Fruit fly (Drosophila melanogaster) whole organism, embryonic: ENCODE measurements around the gene CG42827.

Experiments
- Atf3 ChIP-seq: fragments of 200-800 bp; sonication (Bioruptor generic); optimal IDR thresholded peaks from 3 replicates; lab custom pipeline; 2016; ENCODE audit warnings: missing biosample characterization, missing genetic modification characterization
- Atf6 ChIP-seq: fragments of 200-800 bp; sonication (Bioruptor generic); IDR thresholded peaks from 2 replicates; pipeline ENCODE4 v1.3.6; 2022; ENCODE audit warnings: missing biosample characterization, missing genetic modification characterization
- BtbVII ChIP-seq: fragments of 200-800 bp; sonication (Bioruptor generic); optimal IDR thresholded peaks from 3 replicates; lab custom pipeline; 2017; ENCODE audit warnings: missing biosample characterization, mild to moderate bottlenecking, missing genetic modification characterization
- CG10274 ChIP-seq: fragments of 200-800 bp; sonication (Bioruptor generic); optimal IDR thresholded peaks from 3 replicates; lab custom pipeline; 2017; ENCODE audit warnings: missing biosample characterization, mild to moderate bottlenecking, missing genetic modification characterization
- CG10462 ChIP-seq: fragments of 200-800 bp; sonication (Bioruptor generic); optimal IDR thresholded peaks from 2 replicates; lab custom pipeline; 2016; ENCODE audit warnings: missing biosample characterization, missing genetic modification characterization
- CG10654 ChIP-seq: fragments of 200-800 bp; sonication (Bioruptor generic); optimal IDR thresholded peaks from 2 replicates; lab custom pipeline; 2016; ENCODE audit warnings: missing biosample characterization, missing genetic modification characterization
- CG11398 ChIP-seq: fragments of 200-800 bp; sonication (Bioruptor generic); optimal IDR thresholded peaks from 2 replicates; lab custom pipeline; 2016; ENCODE audit warnings: missing biosample characterization, missing genetic modification characterization
- CG11696 ChIP-seq: fragments of 200-800 bp; sonication (Bioruptor generic); IDR thresholded peaks from 2 replicates; pipeline ENCODE4 v1.3.6; 2022; ENCODE audit warnings: missing biosample characterization, missing genetic modification characterization
- CG12744 ChIP-seq: fragments of 200-800 bp; sonication (Bioruptor generic); optimal IDR thresholded peaks from 2 replicates; lab custom pipeline; 2016; ENCODE audit warnings: missing biosample characterization, missing genetic modification characterization
- CG13287 ChIP-seq: fragments of 200-800 bp; sonication (Bioruptor generic); IDR thresholded peaks from 2 replicates; pipeline ENCODE4 v1.3.6; 2022; ENCODE audit warnings: missing biosample characterization, missing genetic modification characterization; ENCODE audit not compliant: partially characterized antibody
- CG13624 ChIP-seq: fragments of 200-800 bp; sonication (Bioruptor generic); optimal IDR thresholded peaks from 2 replicates; lab custom pipeline; 2016; ENCODE audit warnings: missing biosample characterization, missing genetic modification characterization
- CG13894 ChIP-seq: fragments of 200-800 bp; sonication (Bioruptor generic); optimal IDR thresholded peaks from 3 replicates; lab custom pipeline; 2018; ENCODE audit warnings: missing biosample characterization, mild to moderate bottlenecking, missing genetic modification characterization, moderate library complexity
- CG14014 ChIP-seq: fragments of 200-800 bp; sonication (Bioruptor generic); IDR thresholded peaks from 2 replicates; pipeline ENCODE4 v1.3.6; 2022; ENCODE audit warnings: missing biosample characterization, missing genetic modification characterization
- CG1602 ChIP-seq: fragments of 200-800 bp; sonication (Bioruptor generic); optimal IDR thresholded peaks from 3 replicates; lab custom pipeline; 2016; ENCODE audit warnings: missing biosample characterization, missing genetic modification characterization
- CG17186 ChIP-seq: fragments of 200-800 bp; sonication (Bioruptor generic); optimal IDR thresholded peaks from 3 replicates; lab custom pipeline; 2017; ENCODE audit warnings: missing biosample characterization, missing genetic modification reagents, missing genetic modification characterization
- CG17359 ChIP-seq: fragments of 200-800 bp; sonication (Bioruptor generic); optimal IDR thresholded peaks from 3 replicates; lab custom pipeline; 2018; ENCODE audit warnings: missing biosample characterization, mild to moderate bottlenecking, missing genetic modification characterization, moderate library complexity
- CG17385 ChIP-seq: fragments of 200-800 bp; sonication (Bioruptor generic); optimal IDR thresholded peaks from 3 replicates; lab custom pipeline; 2018; ENCODE audit warnings: missing biosample characterization, mild to moderate bottlenecking, missing genetic modification characterization
- CG18476 ChIP-seq: fragments of 200-800 bp; sonication (Bioruptor generic); optimal IDR thresholded peaks from 2 replicates; lab custom pipeline; 2016; ENCODE audit warnings: missing biosample characterization, mild to moderate bottlenecking, missing genetic modification characterization
- CG2202 ChIP-seq: fragments of 200-800 bp; sonication (Bioruptor generic); optimal IDR thresholded peaks from 2 replicates; lab custom pipeline; 2018; ENCODE audit warnings: missing biosample characterization, mild to moderate bottlenecking, missing genetic modification characterization
- CG3281 ChIP-seq: fragments of 200-800 bp; sonication (Bioruptor generic); optimal IDR thresholded peaks from 3 replicates; lab custom pipeline; 2017; ENCODE audit warnings: missing biosample characterization, mild to moderate bottlenecking, missing genetic modification characterization
- CG3726 ChIP-seq: fragments of 200-800 bp; sonication (Bioruptor generic); IDR thresholded peaks from 3 replicates; pipeline ENCODE4, ENCODE4 v1.3.6; 2022; ENCODE audit warnings: missing biosample characterization, missing genetic modification characterization
- CG6254 ChIP-seq: fragments of 200-800 bp; sonication (Bioruptor generic); optimal IDR thresholded peaks from 3 replicates; lab custom pipeline; 2017; ENCODE audit warnings: mild to moderate bottlenecking, missing biosample characterization, missing genetic modification reagents, missing genetic modification characterization
- CG7928 ChIP-seq: fragments of 200-800 bp; sonication (Bioruptor generic); optimal IDR thresholded peaks from 2 replicates; lab custom pipeline; 2017; ENCODE audit warnings: missing biosample characterization, mild to moderate bottlenecking, missing genetic modification characterization
- CG9437 ChIP-seq: fragments of 200-800 bp; sonication (Bioruptor generic); optimal IDR thresholded peaks from 2 replicates; lab custom pipeline; 2018; ENCODE audit warnings: missing biosample characterization, mild to moderate bottlenecking, missing genetic modification characterization
- D19B ChIP-seq: fragments of 200-800 bp; sonication (Bioruptor generic); optimal IDR thresholded peaks from 2 replicates; lab custom pipeline; 2017; ENCODE audit warnings: missing biosample characterization, mild to moderate bottlenecking, missing genetic modification characterization
- Dll ChIP-seq: fragments of 200-800 bp; sonication (Bioruptor generic); IDR thresholded peaks from 4 replicates; pipeline ENCODE4 v1.3.6; 2022; ENCODE audit warnings: missing biosample characterization, missing genetic modification characterization; ENCODE audit not compliant: partially characterized antibody
- Elba2 ChIP-seq: fragments of 200-800 bp; sonication (Bioruptor generic); optimal IDR thresholded peaks from 3 replicates; lab custom pipeline; 2016; ENCODE audit warnings: missing biosample characterization, missing genetic modification characterization
- Gug ChIP-seq: fragments of 200-800 bp; sonication (Bioruptor generic); IDR thresholded peaks from 4 replicates; pipeline ENCODE4 v1.3.6; 2022; ENCODE audit warnings: missing biosample characterization, missing genetic modification characterization
- HLH4C ChIP-seq: fragments of 200-800 bp; sonication (Bioruptor generic); IDR thresholded peaks from 3 replicates; pipeline ENCODE4 v1.3.6; 2022; ENCODE audit warnings: missing biosample characterization, missing genetic modification characterization; ENCODE audit not compliant: partially characterized antibody
- Hand ChIP-seq: fragments of 200-800 bp; sonication (Bioruptor generic); optimal IDR thresholded peaks from 2 replicates; lab custom pipeline; 2017; ENCODE audit warnings: mild to moderate bottlenecking, missing biosample characterization, missing genetic modification reagents, missing genetic modification characterization
- NC2β ChIP-seq: fragments of 200-800 bp; sonication (Bioruptor generic); optimal IDR thresholded peaks from 2 replicates; lab custom pipeline; 2016; ENCODE audit warnings: missing biosample characterization, missing genetic modification characterization
- NfI ChIP-seq: fragments of 200-800 bp; sonication (Bioruptor generic); optimal IDR thresholded peaks from 3 replicates; lab custom pipeline; 2018; ENCODE audit warnings: missing biosample characterization, mild to moderate bottlenecking, missing genetic modification characterization, moderate library complexity
- al ChIP-seq: fragments of 200-800 bp; sonication (Bioruptor generic); IDR thresholded peaks from 2 replicates; pipeline ENCODE4 v1.3.6; 2022; ENCODE audit warnings: missing biosample characterization, missing genetic modification characterization
- cas ChIP-seq: fragments of 200-800 bp; sonication (Bioruptor generic); IDR thresholded peaks from 2 replicates; pipeline ENCODE4 v1.3.6; 2022; ENCODE audit warnings: missing biosample characterization, missing genetic modification characterization
- chn ChIP-seq: fragments of 200-800 bp; sonication (Bioruptor generic); optimal IDR thresholded peaks from 2 replicates; lab custom pipeline; 2016; ENCODE audit warnings: missing biosample characterization, missing genetic modification characterization
- ci ChIP-seq: fragments of 200-800 bp; sonication (Bioruptor generic); IDR thresholded peaks from 3 replicates; pipeline ENCODE4 v1.3.6; 2022; ENCODE audit warnings: missing biosample characterization, missing genetic modification characterization
- crc ChIP-seq: fragments of 200-800 bp; sonication (Bioruptor generic); optimal IDR thresholded peaks from 2 replicates; lab custom pipeline; 2016; ENCODE audit warnings: missing biosample characterization, missing genetic modification characterization
- da ChIP-seq: fragments of 200-800 bp; sonication (Bioruptor generic); optimal IDR thresholded peaks from 2 replicates; lab custom pipeline; 2016; ENCODE audit warnings: missing biosample characterization, missing genetic modification characterization
- en ChIP-seq: fragments of 200-800 bp; sonication (Bioruptor generic); optimal IDR thresholded peaks from 2 replicates; lab custom pipeline; 2016; ENCODE audit warnings: missing biosample characterization, missing genetic modification characterization
- gem ChIP-seq: fragments of 200-800 bp; sonication (Bioruptor generic); optimal IDR thresholded peaks from 2 replicates; lab custom pipeline; 2019; ENCODE audit warnings: missing biosample characterization, mild to moderate bottlenecking, missing genetic modification characterization, moderate library complexity
- hbn ChIP-seq: fragments of 200-800 bp; sonication (Bioruptor generic); IDR thresholded peaks from 2 replicates; pipeline ENCODE4 v1.3.6; 2022; ENCODE audit warnings: missing biosample characterization, missing genetic modification characterization; ENCODE audit not compliant: partially characterized antibody
- knrl ChIP-seq: fragments of 200-800 bp; sonication (Bioruptor generic); IDR thresholded peaks from 3 replicates; pipeline ENCODE4 v1.3.6; 2022; ENCODE audit warnings: missing biosample characterization, missing genetic modification characterization; ENCODE audit not compliant: partially characterized antibody
- lilli ChIP-seq: fragments of 200-800 bp; sonication (Bioruptor generic); optimal IDR thresholded peaks from 3 replicates; lab custom pipeline; 2016; ENCODE audit warnings: missing biosample characterization, missing genetic modification characterization
- oc ChIP-seq: fragments of 200-800 bp; sonication (Bioruptor generic); optimal IDR thresholded peaks from 2 replicates; lab custom pipeline; 2018; ENCODE audit warnings: missing biosample characterization, mild to moderate bottlenecking, missing genetic modification characterization, moderate library complexity
- pnt ChIP-seq: fragments of 200-800 bp; sonication (Bioruptor generic); optimal IDR thresholded peaks from 3 replicates; lab custom pipeline; 2016; ENCODE audit warnings: missing biosample characterization, missing genetic modification characterization
- slbo ChIP-seq: fragments of 200-800 bp; sonication (Bioruptor generic); IDR thresholded peaks from 2 replicates; pipeline ENCODE4 v1.3.6; 2022; ENCODE audit warnings: missing biosample characterization, missing genetic modification characterization
- so ChIP-seq: fragments of 200-800 bp; sonication (Bioruptor generic); IDR thresholded peaks from 3 replicates; pipeline ENCODE4 v1.3.6; 2022; ENCODE audit warnings: missing biosample characterization, missing genetic modification characterization
- sob ChIP-seq: fragments of 200-800 bp; sonication (Bioruptor generic); IDR thresholded peaks from 2 replicates; pipeline ENCODE4 v1.3.6; 2022; ENCODE audit warnings: missing biosample characterization, missing genetic modification characterization
- ssp ChIP-seq: fragments of 200-800 bp; sonication (Bioruptor generic); IDR thresholded peaks from 2 replicates; pipeline ENCODE4 v1.3.6; 2022; ENCODE audit warnings: missing biosample characterization, missing genetic modification characterization
- tin ChIP-seq: fragments of 200-800 bp; sonication (Bioruptor generic); optimal IDR thresholded peaks from 3 replicates; lab custom pipeline; 2016; ENCODE audit warnings: missing biosample characterization, missing genetic modification characterization
- vvl ChIP-seq: fragments of 200-800 bp; sonication (Bioruptor generic); IDR thresholded peaks from 2 replicates; pipeline ENCODE4 v1.3.6; 2022; ENCODE audit warnings: missing biosample characterization, missing genetic modification characterization

The CG42827 gene

DNA sequence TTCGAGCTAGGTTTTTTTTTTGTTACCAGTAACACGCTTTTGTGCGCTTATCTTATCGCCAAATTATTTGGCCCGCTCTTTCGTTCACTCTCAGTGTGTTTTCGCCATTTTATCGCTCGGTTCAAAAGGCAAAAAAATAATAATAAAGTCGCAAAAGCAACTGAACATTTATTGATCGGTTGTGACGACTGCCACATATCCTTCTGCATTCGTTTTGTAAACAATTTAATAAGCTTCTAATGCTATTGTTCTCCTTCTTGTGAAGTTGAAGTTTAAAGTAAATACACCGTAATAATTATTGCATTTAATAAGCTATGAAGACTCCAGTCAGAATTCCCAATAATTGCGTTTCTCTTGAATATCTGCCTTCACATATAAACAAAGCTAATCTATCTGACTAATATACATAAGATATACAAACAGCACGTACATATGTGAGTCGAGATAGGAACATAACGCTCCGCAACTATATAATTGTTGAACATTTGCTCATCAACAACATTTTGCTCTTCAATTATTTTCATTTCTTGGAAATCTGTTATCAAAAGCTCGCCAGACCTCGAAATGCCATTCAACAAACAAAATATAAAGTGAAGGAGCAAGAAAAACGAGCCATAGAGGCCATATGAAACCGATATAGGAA, 35.4 kb upstream of the CG42827 start (continued):
- TF ChIP-seq CG11696 (GFP tag; lab: Robert Waterston, UW), result no peak
- TF ChIP-seq NfI (GFP tag; lab: Kevin White, UChicago), result no peak
- TF ChIP-seq HLH4C (GFP tag; lab: Robert Waterston, UW), result no peak
- TF ChIP-seq oc (tag; lab: Kevin White, UChicago), result no peak
- TF ChIP-seq CG11398 (GFP tag; lab: Kevin White, UChicago), result no peak
- TF ChIP-seq cas (GFP tag; lab: Robert Waterston, UW), result no peak
- no peak for TF ChIP-seq sob (GFP tag; lab: Robert Waterston, UW)
- TF ChIP-seq CG7928, result no peak
- no peak for TF ChIP-seq CG13894 (tag; lab: Kevin White, UChicago)
- TF ChIP-seq Atf3 (GFP tag; lab: Kevin White, UChicago), result no peak
- TF ChIP-seq CG1602 (GFP tag; lab: Kevin White, UChicago), result no peak
- no peak for TF ChIP-seq NC2β (GFP tag; lab: Kevin White, UChicago)
- TF ChIP-seq D19B (GFP tag; lab: Kevin White, UChicago), result peak; percentile 14
- no peak for TF ChIP-seq CG12744 (GFP tag; lab: Kevin White, UChicago)
- TF ChIP-seq tin (GFP tag; lab: Kevin White, UChicago), result no peak
- no peak for TF ChIP-seq hbn (GFP tag; lab: Robert Waterston, UW)
- no peak for TF ChIP-seq en
- TF ChIP-seq Elba2 (GFP tag; lab: Kevin White, UChicago), result no peak
- TF ChIP-seq Gug (GFP tag; lab: Robert Waterston, UW), result no peak
- peak; percentile 13 for TF ChIP-seq CG3281
- no peak for TF ChIP-seq CG6254
- peak; percentile 46 for TF ChIP-seq Atf6 (GFP tag; lab: Robert Waterston, UW)
- no peak for TF ChIP-seq CG3726
- no peak for TF ChIP-seq so (GFP tag; lab: Robert Waterston, UW)
- TF ChIP-seq CG10274 (GFP tag; lab: Kevin White, UChicago), result peak; percentile 95
- TF ChIP-seq vvl (GFP tag; lab: Robert Waterston, UW), result no peak
- TF ChIP-seq CG2202, result no peak
- no peak for TF ChIP-seq CG18476 (GFP tag; lab: Kevin White, UChicago)
- no peak for TF ChIP-seq knrl
- no peak for TF ChIP-seq CG17385 (GFP tag; lab: Kevin White, UChicago)
- TF ChIP-seq CG10462 (GFP tag; lab: Kevin White, UChicago), result no peak
- TF ChIP-seq CG13624, result peak; percentile 50
- no peak for TF ChIP-seq Dll
- TF ChIP-seq slbo (GFP tag; lab: Robert Waterston, UW), result peak; percentile 45; the same call in 1 of the 2 replicates
- TF ChIP-seq Hand (GFP tag; lab: Kevin White, UChicago), result no peak
- TF ChIP-seq da (GFP tag; lab: Kevin White, UChicago), result no peak
- TF ChIP-seq chn (GFP tag; lab: Kevin White, UChicago), result no peak
- no peak for TF ChIP-seq CG10654 (GFP tag; lab: Kevin White, UChicago)
- TF ChIP-seq BtbVII (GFP tag; lab: Kevin White, UChicago), result no peak
- no peak for TF ChIP-seq CG17186 (GFP tag; lab: Kevin White, UChicago)
- TF ChIP-seq pnt (GFP tag; lab: Kevin White, UChicago), result no peak
- no peak for TF ChIP-seq CG17359 (tag; lab: Kevin White, UChicago)
- TF ChIP-seq CG14014, result no peak
- TF ChIP-seq crc (GFP tag; lab: Kevin White, UChicago), result no peak
- no peak for TF ChIP-seq al
- peak; percentile 37 for TF ChIP-seq gem (tag; lab: Kevin White, UChicago)
- no peak for TF ChIP-seq ssp (GFP tag; lab: Robert Waterston, UW)
- peak; percentile 45 for TF ChIP-seq lilli (GFP tag; lab: Kevin White, UChicago)
- no peak for TF ChIP-seq CG13287
- no peak for TF ChIP-seq ci (GFP tag; lab: Robert Waterston, UW)
- TF ChIP-seq CG9437, result no peak
